Worm (Caenorhabditis elegans): Measurements from ENCODE around the gene sam-4.

DNA sequence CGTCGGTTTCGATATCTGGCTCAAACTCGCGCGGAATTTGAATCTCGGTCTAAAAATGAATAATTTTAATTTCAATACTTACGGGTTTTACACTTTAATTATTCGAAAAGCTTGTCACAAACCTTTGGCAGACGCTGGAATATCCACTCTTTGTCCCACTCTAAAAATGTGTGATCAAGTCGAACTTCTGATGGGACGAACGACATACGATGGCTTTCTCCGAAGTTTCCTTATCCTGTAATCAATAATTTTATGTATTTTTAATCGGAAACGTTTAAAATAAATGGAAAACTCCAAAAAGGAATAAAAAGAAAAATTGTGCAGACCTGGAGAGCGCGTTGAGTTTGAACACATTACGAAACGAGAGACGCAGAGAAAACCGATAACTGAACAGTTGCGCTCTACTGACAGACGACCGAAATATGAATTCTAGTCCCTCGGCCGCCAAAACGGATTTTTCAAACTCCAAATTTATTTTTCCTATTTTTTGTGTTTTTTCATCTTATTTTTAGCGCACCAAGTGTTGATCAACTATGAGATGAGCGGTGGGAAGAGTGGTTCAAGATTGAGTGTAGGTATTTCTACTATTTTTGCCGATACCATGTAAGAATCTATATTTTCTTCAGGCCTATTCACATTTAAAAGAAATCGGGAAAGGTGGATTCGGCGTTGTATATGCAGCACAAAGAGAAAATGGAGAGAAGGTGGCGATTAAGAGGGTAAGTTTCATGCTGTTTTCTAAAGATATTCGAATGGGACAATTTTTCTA, at the start of gene sam-4, which contains the start of the genes F59E12.17 and zyg-1:
- peak; percentile 6 for TF ChIP-seq lin-13 (tag; optimal IDR thresholded peaks at IDR 0.05)
- TF ChIP-seq mep-1 (tag; optimal IDR thresholded peaks at IDR 0.05): peak; percentile 88
- TF ChIP-seq elt-3 (tag; optimal IDR thresholded peaks at IDR 0.05): no peak
- TF ChIP-seq ceh-43 (GFP tag; optimal IDR thresholded peaks at IDR 0.05): no peak
- peak; percentile 32 for TF ChIP-seq sptf-1 (tag; optimal IDR thresholded peaks at IDR 0.05)
- no peak for TF ChIP-seq elt-1 (tag; optimal IDR thresholded peaks at IDR 0.05; ENCODE audit: borderline replicate concordance, insufficient read depth)
- peak; percentile 28 for TF ChIP-seq pha-4 (tag; optimal IDR thresholded peaks at IDR 0.05)
- TF ChIP-seq lsy-2 (tag; optimal IDR thresholded peaks at IDR 0.05): peak; percentile 80
- TF ChIP-seq blmp-1 (tag; optimal IDR thresholded peaks at IDR 0.05): no peak
- TF ChIP-seq cnd-1 (tag; optimal IDR thresholded peaks at IDR 0.05): no peak
- no peak for TF ChIP-seq ham-2 (GFP tag; optimal IDR thresholded peaks at IDR 0.05)

All from whole organism, mixed stage, embryonic.